Worm (Caenorhabditis elegans): ENCODE results near the gene dlc-4.

- TF ChIP-seq nfya-2 (GFP tag; IDR thresholded peaks at IDR 0.05) (no peak), cebp-2 (GFP tag; IDR thresholded peaks at IDR 0.05) (no peak), hrde-1 (tag; optimal IDR thresholded peaks at IDR 0.05; ENCODE audit: borderline replicate concordance) (no peak)
These were observed 33.0 kb downstream of the dlc-4 start for ce11 chrIV:16476081-16476480.

Measured in whole organism, young adult.